Fruit fly (Drosophila melanogaster) whole organism, embryonic: Measurements from ENCODE around the gene CG15023.

Experiments used
- Atf-2 ChIP-seq: fragments of 200-800 bp; sonication (Bioruptor generic); optimal IDR thresholded peaks from 2 replicates; lab custom pipeline; 2016; ENCODE audit warnings: missing biosample characterization, missing genetic modification characterization
- CG10267 ChIP-seq: fragments of 200-800 bp; sonication (Bioruptor generic); optimal IDR thresholded peaks from 2 replicates; lab custom pipeline; 2018; ENCODE audit warnings: missing biosample characterization, mild to moderate bottlenecking, missing genetic modification characterization, moderate library complexity
- CG10321 ChIP-seq: fragments of 200-800 bp; sonication (Bioruptor generic); IDR thresholded peaks from 2 replicates; pipeline ENCODE4 v1.3.6; 2022; ENCODE audit warnings: missing biosample characterization, missing genetic modification characterization
- CG10565 ChIP-seq: fragments of 200-800 bp; sonication (Bioruptor generic); optimal IDR thresholded peaks from 3 replicates; lab custom pipeline; 2016; ENCODE audit warnings: missing biosample characterization, mild to moderate bottlenecking, missing genetic modification characterization
- CG10959 ChIP-seq: fragments of 200-800 bp; sonication (Bioruptor generic); IDR thresholded peaks from 2 replicates; pipeline ENCODE4 v1.3.6; 2022; ENCODE audit warnings: missing biosample characterization, missing genetic modification characterization
- CG1233 ChIP-seq: fragments of 200-800 bp; sonication (Bioruptor generic); optimal IDR thresholded peaks from 4 replicates; lab custom pipeline; 2018; ENCODE audit warnings: missing biosample characterization, mild to moderate bottlenecking, missing genetic modification characterization
- CG15696 ChIP-seq: fragments of 200-800 bp; sonication (Bioruptor generic); optimal IDR thresholded peaks from 2 replicates; lab custom pipeline; 2019; ENCODE audit warnings: missing biosample characterization, mild to moderate bottlenecking, missing genetic modification characterization, moderate library complexity
- CG1603 ChIP-seq: fragments of 200-800 bp; sonication (Bioruptor generic); optimal IDR thresholded peaks from 2 replicates; lab custom pipeline; 2019; ENCODE audit warnings: missing biosample characterization, mild to moderate bottlenecking, missing genetic modification characterization, moderate library complexity
- CG17829 ChIP-seq: fragments of 200-800 bp; optimal IDR thresholded peaks from 2 replicates; lab custom pipeline; 2019; ENCODE audit warnings: missing biosample characterization, mild to moderate bottlenecking, missing genetic modification characterization, moderate library complexity
- CG18764 ChIP-seq: fragments of 200-800 bp; sonication (Bioruptor generic); optimal IDR thresholded peaks from 3 replicates; lab custom pipeline; 2016; ENCODE audit warnings: missing biosample characterization, missing genetic modification characterization
- CG2120 ChIP-seq: fragments of 200-800 bp; sonication (Bioruptor generic); optimal IDR thresholded peaks from 3 replicates; lab custom pipeline; 2016; ENCODE audit warnings: missing biosample characterization, missing genetic modification characterization
- CG2678 ChIP-seq: fragments of 200-800 bp; sonication (Bioruptor generic); optimal IDR thresholded peaks from 3 replicates; lab custom pipeline; 2019; ENCODE audit warnings: missing biosample characterization, mild to moderate bottlenecking, missing genetic modification characterization, moderate library complexity
- CG3163 ChIP-seq: fragments of 200-800 bp; sonication (Bioruptor generic); optimal IDR thresholded peaks from 3 replicates; lab custom pipeline; 2016; ENCODE audit warnings: missing biosample characterization, missing genetic modification characterization
- CG4424 ChIP-seq: fragments of 200-800 bp; sonication (Bioruptor generic); optimal IDR thresholded peaks from 3 replicates; lab custom pipeline; 2016; ENCODE audit warnings: missing biosample characterization, missing genetic modification characterization
- CG5180 ChIP-seq: fragments of 200-800 bp; sonication (Bioruptor generic); optimal IDR thresholded peaks from 3 replicates; lab custom pipeline; 2017; ENCODE audit warnings: missing biosample characterization, missing genetic modification characterization, mild to moderate bottlenecking, moderate library complexity, missing genetic modification reagents
- CG6272 ChIP-seq: fragments of 200-800 bp; sonication (Bioruptor generic); IDR thresholded peaks from 2 replicates; pipeline ENCODE4 v1.3.6; 2022; ENCODE audit warnings: missing biosample characterization, missing genetic modification characterization
- D ChIP-seq, 2 experiments: fragments of 200-800 bp in 1 of 2; fragments of >200 bp in 1 of 2; sonication (Bioruptor generic) in 1 of 2; optimal IDR thresholded peaks; 2 replicates in 1 of 2; 3 replicates in 1 of 2; lab custom pipeline; 2017; ENCODE audit warnings: mild to moderate bottlenecking in 1 of 2, missing biosample characterization in 1 of 2, missing genetic modification characterization in 1 of 2, missing genetic modification reagents in 1 of 2
- Doc2 ChIP-seq: fragments of 200-800 bp; sonication (Bioruptor generic); IDR thresholded peaks from 2 replicates; pipeline ENCODE4 v1.3.6; 2022; ENCODE audit warnings: missing biosample characterization, missing genetic modification characterization
- Dref ChIP-seq: fragments of 200-800 bp; sonication (Bioruptor generic); IDR thresholded peaks from 2 replicates; pipeline ENCODE4 v1.3.6; 2022; ENCODE audit warnings: missing biosample characterization, missing genetic modification characterization
- E2f2 ChIP-seq: fragments of 200-800 bp; sonication (Bioruptor generic); IDR thresholded peaks from 2 replicates; pipeline ENCODE4 v1.3.6; 2022; ENCODE audit warnings: missing biosample characterization, missing genetic modification characterization
- Hey ChIP-seq: fragments of 200-800 bp; sonication (Bioruptor generic); optimal IDR thresholded peaks from 3 replicates; lab custom pipeline; 2018; ENCODE audit warnings: missing biosample characterization, mild to moderate bottlenecking, missing genetic modification characterization
- Hmr ChIP-seq: fragments of 200-800 bp; sonication (Bioruptor generic); optimal IDR thresholded peaks from 3 replicates; lab custom pipeline; 2017; ENCODE audit warnings: mild to moderate bottlenecking, missing biosample characterization, missing genetic modification reagents, missing genetic modification characterization
- MTF-1 ChIP-seq: fragments of 200-800 bp; sonication (Bioruptor generic); optimal IDR thresholded peaks from 2 replicates; lab custom pipeline; 2018; ENCODE audit warnings: missing biosample characterization, mild to moderate bottlenecking, missing genetic modification characterization, borderline replicate concordance
- Nf-YA ChIP-seq: fragments of 200-800 bp; sonication (Bioruptor generic); IDR thresholded peaks from 2 replicates; pipeline ENCODE4 v1.3.6; 2022; ENCODE audit warnings: missing biosample characterization, missing genetic modification characterization
- Oli ChIP-seq: fragments of 200-800 bp; sonication (Bioruptor generic); optimal IDR thresholded peaks from 2 replicates; lab custom pipeline; 2018; ENCODE audit warnings: missing biosample characterization, mild to moderate bottlenecking, missing genetic modification characterization, moderate library complexity
- Side ChIP-seq: fragments of 200-800 bp; sonication (Bioruptor generic); optimal IDR thresholded peaks from 2 replicates; lab custom pipeline; 2016; ENCODE audit warnings: missing biosample characterization, missing genetic modification characterization
- Six4 ChIP-seq: fragments of 200-800 bp; sonication (Bioruptor generic); optimal IDR thresholded peaks from 2 replicates; lab custom pipeline; 2016; ENCODE audit warnings: missing biosample characterization, missing genetic modification characterization
- Sry-β ChIP-seq: fragments of 200-800 bp; sonication (Bioruptor generic); optimal IDR thresholded peaks from 2 replicates; lab custom pipeline; 2018; ENCODE audit warnings: missing biosample characterization, mild to moderate bottlenecking, missing genetic modification characterization, moderate library complexity
- Usf ChIP-seq: fragments of 200-800 bp; sonication (Bioruptor generic); optimal IDR thresholded peaks from 2 replicates; lab custom pipeline; 2017; ENCODE audit warnings: missing genotype, missing biosample characterization, missing genetic modification characterization
- amos ChIP-seq: fragments of 200-800 bp; sonication (Bioruptor generic); IDR thresholded peaks from 2 replicates; pipeline ENCODE4 v1.3.6; 2022; ENCODE audit warnings: missing biosample characterization, missing genetic modification characterization; ENCODE audit not compliant: partially characterized antibody
- cas ChIP-seq: fragments of 200-800 bp; sonication (Bioruptor generic); IDR thresholded peaks from 2 replicates; pipeline ENCODE4 v1.3.6; 2022; ENCODE audit warnings: missing biosample characterization, missing genetic modification characterization
- ftz-f1 ChIP-seq: fragments of 200-800 bp; sonication (Bioruptor generic); optimal IDR thresholded peaks from 2 replicates; lab custom pipeline; 2016; ENCODE audit warnings: missing biosample characterization, missing genetic modification characterization
- gcm2 ChIP-seq: fragments of 200-800 bp; sonication (Bioruptor generic); optimal IDR thresholded peaks from 2 replicates; lab custom pipeline; 2016; ENCODE audit warnings: missing biosample characterization, missing genetic modification characterization
- grn ChIP-seq: fragments of 200-800 bp; sonication (Bioruptor generic); optimal IDR thresholded peaks from 3 replicates; lab custom pipeline; 2017; ENCODE audit warnings: missing biosample characterization, missing genetic modification characterization
- gro ChIP-seq: fragments of 200-800 bp; sonication (Bioruptor generic); optimal IDR thresholded peaks from 2 replicates; lab custom pipeline; 2016; ENCODE audit warnings: missing biosample characterization, missing genetic modification characterization
- gsb ChIP-seq: fragments of 200-800 bp; sonication (Bioruptor generic); IDR thresholded peaks from 2 replicates; pipeline ENCODE4 v1.3.6; 2022; ENCODE audit warnings: missing biosample characterization, missing genetic modification characterization
- insv ChIP-seq, 2 experiments: fragments of 200-800 bp; sonication (Bioruptor generic); optimal IDR thresholded peaks; 3 replicates each; lab custom pipeline; 2016 to 2018; ENCODE audit warnings: missing biosample characterization in 2 of 2, missing genetic modification characterization in 2 of 2
- jigr1 ChIP-seq: fragments of 200-800 bp; sonication (Bioruptor generic); IDR thresholded peaks from 3 replicates; pipeline ENCODE4 v1.3.6; 2022; ENCODE audit warnings: missing biosample characterization, missing genetic modification characterization
- lilli ChIP-seq: fragments of 200-800 bp; sonication (Bioruptor generic); optimal IDR thresholded peaks from 3 replicates; lab custom pipeline; 2016; ENCODE audit warnings: missing biosample characterization, missing genetic modification characterization
- lmd ChIP-seq: fragments of 200-800 bp; sonication (Bioruptor generic); IDR thresholded peaks from 2 replicates; pipeline ENCODE4 v1.3.6; 2022; ENCODE audit warnings: missing biosample characterization, missing genetic modification characterization
- nerfin-2 ChIP-seq: fragments of 200-800 bp; sonication (Bioruptor generic); IDR thresholded peaks from 2 replicates; pipeline ENCODE4 v1.3.6; 2022; ENCODE audit warnings: missing biosample characterization, missing genetic modification characterization; ENCODE audit not compliant: partially characterized antibody
- pan ChIP-seq, 4 experiments: fragments of >200 bp in 3 of 4; fragments of 200-800 bp in 1 of 4; sonication (Bioruptor generic) in 1 of 4; optimal IDR thresholded peaks in 3 of 4; IDR thresholded peaks in 1 of 4; 2 replicates each; pipeline versions ENCODE4 v1.3.6 to Lab custom; 2017 to 2022; ENCODE audit warnings: missing biosample characterization in 2 of 4, missing genetic modification characterization in 2 of 4, mixed read lengths in 1 of 4
- phol ChIP-seq: fragments of 200-800 bp; sonication (Bioruptor generic); optimal IDR thresholded peaks from 3 replicates; lab custom pipeline; 2018; ENCODE audit warnings: missing biosample characterization, mild to moderate bottlenecking, missing genetic modification characterization, moderate library complexity
- scrt ChIP-seq: fragments of 200-800 bp; sonication (Bioruptor generic); optimal IDR thresholded peaks from 2 replicates; lab custom pipeline; 2018; ENCODE audit warnings: missing biosample characterization, mild to moderate bottlenecking, missing genetic modification characterization, moderate library complexity
- sqz ChIP-seq: fragments of 200-800 bp; sonication (Bioruptor generic); optimal IDR thresholded peaks from 3 replicates; lab custom pipeline; 2018; ENCODE audit warnings: missing biosample characterization, mild to moderate bottlenecking, missing genetic modification characterization
- sr ChIP-seq: fragments of 200-800 bp; sonication (Bioruptor generic); IDR thresholded peaks from 3 replicates; pipeline ENCODE4 v1.3.6; 2022; ENCODE audit warnings: missing biosample characterization, missing genetic modification characterization
- stc ChIP-seq: fragments of 200-800 bp; sonication (Bioruptor generic); IDR thresholded peaks from 2 replicates; pipeline ENCODE4 v1.3.6; 2022; ENCODE audit warnings: missing biosample characterization, missing genetic modification characterization
- tio ChIP-seq: fragments of 200-800 bp; sonication (Bioruptor generic); optimal IDR thresholded peaks from 2 replicates; lab custom pipeline; 2017; ENCODE audit warnings: missing biosample characterization, missing genetic modification characterization, inconsistent platforms
- toy ChIP-seq: fragments of 200-800 bp; sonication (Bioruptor generic); IDR thresholded peaks from 2 replicates; pipeline ENCODE4 v1.3.6; 2022; ENCODE audit warnings: missing biosample characterization, missing genetic modification characterization
- wek ChIP-seq: fragments of 200-800 bp; sonication (Bioruptor generic); optimal IDR thresholded peaks from 3 replicates; lab custom pipeline; 2018; ENCODE audit warnings: missing biosample characterization, mild to moderate bottlenecking, missing genetic modification characterization, moderate library complexity

Gene CG15023

dm6 chr3L:4461454-4462045, at the start of gene CG15023 (continued):
- TF ChIP-seq CG1603 (peak; percentile 2), gcm2 (GFP tag; lab: Kevin White, UChicago) (no peak), MTF-1 (GFP tag; lab: Kevin White, UChicago) (no peak), nerfin-2 (no peak), Oli (tag; lab: Kevin White, UChicago) (peak; percentile 43), wek (no peak), CG4424 (no peak), Usf (GFP tag; lab: Kevin White, UChicago) (no peak), CG18764 (GFP tag; lab: Kevin White, UChicago) (no peak), CG15696 (tag; lab: Kevin White, UChicago) (no peak), stc (GFP tag; lab: Robert Waterston, UW) (no peak), CG5180 (GFP tag; lab: Kevin White, UChicago) (no peak), CG10959 (GFP tag; lab: Robert Waterston, UW) (no peak), toy (no peak), cas (no peak), jigr1 (no peak), CG2678 (peak; percentile 56), CG3163 (GFP tag; lab: Kevin White, UChicago) (no peak), pan (optimal IDR thresholded peaks at IDR 0.05; lab: Kevin White, UChicago) (no peak), pan (GFP tag; optimal IDR thresholded peaks at IDR 0.05 in 1 of 2, IDR thresholded peaks at IDR 0.05 in 1 of 2) (no peak), E2f2 (0 out of 2 replicates have a peak, but pooled peaks have one; percentile 7), CG6272 (no peak), CG17829 (tag; lab: Kevin White, UChicago) (no peak), Doc2 (GFP tag; lab: Robert Waterston, UW) (no peak), CG1233 (no peak), insv (GFP tag; optimal IDR thresholded peaks at IDR 0.05; lab: Kevin White, UChicago) (no peak), D (optimal IDR thresholded peaks at IDR 0.05; lab: Kevin White, UChicago) (no peak), D (GFP tag; optimal IDR thresholded peaks at IDR 0.05; lab: Kevin White, UChicago) (no peak), Six4 (no peak), Hmr (GFP tag; lab: Kevin White, UChicago) (peak; percentile 41), Side (GFP tag; lab: Kevin White, UChicago) (no peak), lilli (no peak), gro (GFP tag; lab: Kevin White, UChicago) (no peak), grn (GFP tag; lab: Kevin White, UChicago) (no peak), CG10565 (GFP tag; lab: Kevin White, UChicago) (no peak), Hey (tag; lab: Kevin White, UChicago) (no peak), sqz (GFP tag; lab: Kevin White, UChicago) (no peak), Dref (no peak), lmd (peak; percentile 42; the same call in 1 of the 2 replicates), amos (no peak), CG10321 (GFP tag; lab: Robert Waterston, UW) (no peak), Nf-YA (GFP tag; lab: Robert Waterston, UW) (no peak), scrt (GFP tag; lab: Kevin White, UChicago) (no peak), sr (GFP tag; lab: Robert Waterston, UW) (no peak), CG10267 (tag; lab: Kevin White, UChicago) (peak; percentile 5), tio (no peak), phol (no peak), ftz-f1 (no peak), gsb (GFP tag; lab: Robert Waterston, UW) (no peak), CG2120 (peak; percentile 35), Atf-2 (GFP tag; lab: Kevin White, UChicago) (no peak), Sry-β (GFP tag; lab: Kevin White, UChicago) (no peak)
